Fruit fly (Drosophila melanogaster): ENCODE measurements around the gene CG14556.

CG14556 gene

dm6 chr3R:26121785-26122184 is 4.7 kb upstream of the CG14556 start (continued):
- TF ChIP-seq Oli (tag; optimal IDR thresholded peaks at IDR 0.05), result peak; percentile 55
- TF ChIP-seq pnt (GFP tag; optimal IDR thresholded peaks at IDR 0.05), result peak; percentile 32
- no peak for TF ChIP-seq luna (GFP tag; optimal IDR thresholded peaks at IDR 0.05)
- TF ChIP-seq CG6854 (GFP tag; optimal IDR thresholded peaks at IDR 0.05), result no peak
- TF ChIP-seq CG18764 (GFP tag; optimal IDR thresholded peaks at IDR 0.05), result no peak
- peak; percentile 20 for TF ChIP-seq Chrac-16 (GFP tag; optimal IDR thresholded peaks at IDR 0.05)
- peak; percentile 8 for TF ChIP-seq tin (GFP tag; optimal IDR thresholded peaks at IDR 0.05)
- TF ChIP-seq Bteb2 (GFP tag; optimal IDR thresholded peaks at IDR 0.05), result peak; percentile 8
- peak; percentile 36 for TF ChIP-seq CG15514 (GFP tag; optimal IDR thresholded peaks at IDR 0.05)
- no peak for TF ChIP-seq pros (GFP tag; optimal IDR thresholded peaks at IDR 0.05)
- peak; percentile 18 for TF ChIP-seq CG8388 (GFP tag; optimal IDR thresholded peaks at IDR 0.05)
- TF ChIP-seq CG32772 (GFP tag; IDR thresholded peaks at IDR 0.05), result peak; percentile 55
- no peak for TF ChIP-seq Spps (tag; optimal IDR thresholded peaks at IDR 0.05)
- no peak for TF ChIP-seq CG33557 (GFP tag; optimal IDR thresholded peaks at IDR 0.05)
- TF ChIP-seq CG11696 (GFP tag; IDR thresholded peaks at IDR 0.05), result no peak
- no peak for TF ChIP-seq bowl (GFP tag; IDR thresholded peaks at IDR 0.05)
- TF ChIP-seq Doc3 (GFP tag; IDR thresholded peaks at IDR 0.05; ENCODE audit: partially characterized antibody), result no peak
- TF ChIP-seq CG31224 (GFP tag; IDR thresholded peaks at IDR 0.05), result peak; percentile 24; the same call in 1 of the 2 replicates
- peak; percentile 22 for TF ChIP-seq chn (GFP tag; optimal IDR thresholded peaks at IDR 0.05)
- no peak for TF ChIP-seq hbn (GFP tag; IDR thresholded peaks at IDR 0.05; ENCODE audit: partially characterized antibody)
- TF ChIP-seq CG5245 (GFP tag; optimal IDR thresholded peaks at IDR 0.05), result no peak
- no peak for TF ChIP-seq CG11085 (GFP tag; IDR thresholded peaks at IDR 0.05)
- TF ChIP-seq CG4820 (GFP tag; optimal IDR thresholded peaks at IDR 0.05), result no peak
- no peak for TF ChIP-seq inv (GFP tag; IDR thresholded peaks at IDR 0.05; ENCODE audit: partially characterized antibody)
- TF ChIP-seq CG4617 (GFP tag; optimal IDR thresholded peaks at IDR 0.05; ENCODE audit: borderline replicate concordance), result no peak
- no peak for TF ChIP-seq Dll (GFP tag; IDR thresholded peaks at IDR 0.05; ENCODE audit: partially characterized antibody)
- no peak for TF ChIP-seq mld (GFP tag; IDR thresholded peaks at IDR 0.05; ENCODE audit: partially characterized antibody)
- no peak for TF ChIP-seq corto (GFP tag; optimal IDR thresholded peaks at IDR 0.05)
- peak; percentile 23 for TF ChIP-seq dmrt99B (tag; optimal IDR thresholded peaks at IDR 0.05)
- TF ChIP-seq CG5953 (GFP tag; IDR thresholded peaks at IDR 0.05), result 0 out of 2 replicates have a peak, but pooled peaks have one; percentile 56
- peak; percentile 19 for TF ChIP-seq CG4282 (GFP tag; optimal IDR thresholded peaks at IDR 0.05)
- peak; percentile 59 for TF ChIP-seq CG18599 (GFP tag; optimal IDR thresholded peaks at IDR 0.05)
- peak; percentile 32 for TF ChIP-seq NfI (GFP tag; optimal IDR thresholded peaks at IDR 0.05)
- TF ChIP-seq danr (GFP tag; IDR thresholded peaks at IDR 0.05), result no peak
- TF ChIP-seq zfh2 (GFP tag; optimal IDR thresholded peaks at IDR 0.05), result peak; percentile 52
- TF ChIP-seq Stat92E (GFP tag; optimal IDR thresholded peaks at IDR 0.05), result no peak
- no peak for TF ChIP-seq CG12236 (GFP tag; optimal IDR thresholded peaks at IDR 0.05)
- no peak for TF ChIP-seq NFAT (GFP tag; IDR thresholded peaks at IDR 0.05)
- peak; percentile 21; the same call in 1 of the 2 replicates for TF ChIP-seq Nf-YA (GFP tag; IDR thresholded peaks at IDR 0.05)
- no peak for TF ChIP-seq ham (GFP tag; IDR thresholded peaks at IDR 0.05)
- TF ChIP-seq CG18011 (GFP tag; optimal IDR thresholded peaks at IDR 0.05), result no peak
- TF ChIP-seq hb (GFP tag; IDR thresholded peaks at IDR 0.05; ENCODE audit: partially characterized antibody), result no peak
- TF ChIP-seq Dref (GFP tag; IDR thresholded peaks at IDR 0.05), result no peak
- peak; percentile 67 for TF ChIP-seq CG1603 (tag; optimal IDR thresholded peaks at IDR 0.05)
- TF ChIP-seq ab (GFP tag; optimal IDR thresholded peaks at IDR 0.05), result no peak
- no peak for TF ChIP-seq Opbp (GFP tag; IDR thresholded peaks at IDR 0.05; ENCODE audit: partially characterized antibody)
- TF ChIP-seq CG9215 (GFP tag; IDR thresholded peaks at IDR 0.05), result no peak
- TF ChIP-seq CG4707 (GFP tag; optimal IDR thresholded peaks at IDR 0.05), result no peak
- no peak for TF ChIP-seq cas (GFP tag; IDR thresholded peaks at IDR 0.05)
- TF ChIP-seq HLH54F (GFP tag; optimal IDR thresholded peaks at IDR 0.05), result peak; percentile 34

All from whole organism, embryonic.